Fruit fly (Drosophila melanogaster): Measurements from ENCODE around the gene Suv3.

DNA sequence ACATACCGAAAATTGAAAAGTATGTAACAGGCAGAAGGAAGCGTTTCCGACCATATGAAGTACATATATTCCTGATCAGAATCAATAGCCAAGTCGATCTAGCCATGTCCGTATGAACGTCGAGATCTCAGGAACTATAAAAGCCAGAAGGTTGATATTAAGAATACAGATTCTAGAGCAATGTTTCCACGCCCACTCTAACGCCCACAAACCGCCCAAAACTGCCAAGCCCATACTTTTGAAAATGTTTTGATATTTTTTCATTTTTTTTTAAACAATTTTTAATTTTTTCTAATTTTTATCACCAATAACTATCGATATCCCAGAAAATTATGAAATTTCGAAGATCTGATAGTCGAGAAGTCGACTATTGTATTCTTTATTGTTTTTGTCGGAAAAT lies 50.7 kb downstream of the Suv3 start:
- TF ChIP-seq insv (optimal IDR thresholded peaks at IDR 0.05), result no peak
- no peak for TF ChIP-seq psq (optimal IDR thresholded peaks at IDR 0.05)
- no peak for TF ChIP-seq Sin3A (optimal IDR thresholded peaks at IDR 0.05)
- no peak for TF ChIP-seq Myc (optimal IDR thresholded peaks at IDR 0.05)
- TF ChIP-seq ttk (optimal IDR thresholded peaks at IDR 0.05), result no peak
- TF ChIP-seq h (optimal IDR thresholded peaks at IDR 0.05), result no peak
